Fruit fly (Drosophila melanogaster) whole organism, embryonic: ENCODE results near the gene CG11598.

ENCODE experiments used
- CG10366 ChIP-seq: fragments of 200-800 bp; sonication (Bioruptor generic); IDR thresholded peaks from 2 replicates; pipeline ENCODE4 v1.3.6; 2022; ENCODE audit warnings: missing biosample characterization, missing genetic modification characterization
- CG11093 ChIP-seq: fragments of 200-800 bp; sonication (Bioruptor generic); IDR thresholded peaks from 3 replicates; pipeline ENCODE4 v1.3.6; 2022; ENCODE audit warnings: missing biosample characterization, missing genetic modification characterization
- CG11695 ChIP-seq: fragments of 200-800 bp; sonication (Bioruptor generic); IDR thresholded peaks from 3 replicates; pipeline ENCODE4 v1.3.6; 2022; ENCODE audit warnings: missing biosample characterization, missing genetic modification characterization
- CG12769 ChIP-seq: fragments of 200-800 bp; sonication (Bioruptor generic); optimal IDR thresholded peaks from 2 replicates; lab custom pipeline; 2019; ENCODE audit warnings: missing biosample characterization, mild to moderate bottlenecking, missing genetic modification characterization, moderate library complexity
- CG14667 ChIP-seq: fragments of 200-800 bp; sonication (Bioruptor generic); IDR thresholded peaks from 2 replicates; pipeline ENCODE4 v1.3.6; 2022; ENCODE audit warnings: missing biosample characterization, missing genetic modification characterization
- CG15073 ChIP-seq: fragments of 200-800 bp; sonication (Bioruptor generic); optimal IDR thresholded peaks from 2 replicates; lab custom pipeline; 2016; ENCODE audit warnings: missing biosample characterization, missing genetic modification characterization
- CG17829 ChIP-seq: fragments of 200-800 bp; optimal IDR thresholded peaks from 2 replicates; lab custom pipeline; 2019; ENCODE audit warnings: missing biosample characterization, mild to moderate bottlenecking, missing genetic modification characterization, moderate library complexity
- CG18011 ChIP-seq: fragments of 200-800 bp; sonication (Bioruptor generic); optimal IDR thresholded peaks from 2 replicates; lab custom pipeline; 2017; ENCODE audit warnings: missing biosample characterization, missing genetic modification characterization, mild to moderate bottlenecking, moderate library complexity, missing genotype
- CG2202 ChIP-seq: fragments of 200-800 bp; sonication (Bioruptor generic); optimal IDR thresholded peaks from 2 replicates; lab custom pipeline; 2018; ENCODE audit warnings: missing biosample characterization, mild to moderate bottlenecking, missing genetic modification characterization
- CG30431 ChIP-seq: fragments of 200-800 bp; sonication (Bioruptor generic); optimal IDR thresholded peaks from 2 replicates; lab custom pipeline; 2017; ENCODE audit warnings: missing biosample characterization, missing genetic modification characterization
- CG31388 ChIP-seq: fragments of 200-800 bp; sonication (Bioruptor generic); optimal IDR thresholded peaks from 2 replicates; lab custom pipeline; 2016; ENCODE audit warnings: missing biosample characterization, missing genetic modification characterization
- CG33557 ChIP-seq: fragments of 200-800 bp; sonication (Bioruptor generic); optimal IDR thresholded peaks from 2 replicates; lab custom pipeline; 2019; ENCODE audit warnings: missing biosample characterization, mild to moderate bottlenecking, missing genetic modification characterization, moderate library complexity
- CG34224 ChIP-seq: fragments of 200-800 bp; sonication (Bioruptor generic); IDR thresholded peaks from 3 replicates; pipeline ENCODE4 v1.3.6; 2022; ENCODE audit warnings: missing biosample characterization, missing genetic modification characterization; ENCODE audit not compliant: partially characterized antibody
- CG4360 ChIP-seq: fragments of 200-800 bp; sonication (Bioruptor generic); IDR thresholded peaks from 2 replicates; pipeline ENCODE4 v1.3.6; 2022; ENCODE audit warnings: missing biosample characterization, missing genetic modification characterization
- CG4404 ChIP-seq: fragments of 200-800 bp; sonication (Bioruptor generic); IDR thresholded peaks from 2 replicates; pipeline ENCODE4 v1.3.6; 2022; ENCODE audit warnings: missing biosample characterization, missing genetic modification characterization
- CG7745 ChIP-seq: fragments of 200-800 bp; sonication (Bioruptor generic); optimal IDR thresholded peaks from 2 replicates; lab custom pipeline; 2018; ENCODE audit warnings: missing biosample characterization, mild to moderate bottlenecking, missing genetic modification characterization, moderate library complexity
- CG7786 ChIP-seq: fragments of 200-800 bp; sonication (Bioruptor generic); optimal IDR thresholded peaks from 2 replicates; lab custom pipeline; 2016; ENCODE audit warnings: missing biosample characterization, missing genetic modification characterization
- CG8281 ChIP-seq: fragments of 200-800 bp; sonication (Bioruptor generic); optimal IDR thresholded peaks from 2 replicates; lab custom pipeline; 2018; ENCODE audit warnings: missing biosample characterization, mild to moderate bottlenecking, missing genetic modification characterization, moderate library complexity
- Dip2 ChIP-seq: fragments of 200-800 bp; sonication (Bioruptor generic); IDR thresholded peaks from 2 replicates; pipeline ENCODE4 v1.3.6; 2022; ENCODE audit warnings: missing biosample characterization, missing genetic modification characterization
- Gug ChIP-seq: fragments of 200-800 bp; sonication (Bioruptor generic); IDR thresholded peaks from 4 replicates; pipeline ENCODE4 v1.3.6; 2022; ENCODE audit warnings: missing biosample characterization, missing genetic modification characterization
- HLH3B ChIP-seq: fragments of 200-800 bp; sonication (Bioruptor generic); IDR thresholded peaks from 2 replicates; pipeline ENCODE4 v1.3.6; 2022; ENCODE audit warnings: missing biosample characterization, missing genetic modification characterization
- Hr78 ChIP-seq, 2 experiments: fragments of 200-800 bp in 1 of 2; fragments of >200 bp in 1 of 2; sonication (Bioruptor generic) in 1 of 2; optimal IDR thresholded peaks; 2 replicates each; lab custom pipeline; 2017 to 2019; ENCODE audit warnings: missing biosample characterization in 2 of 2, missing genetic modification characterization in 2 of 2, mild to moderate bottlenecking in 1 of 2, moderate library complexity in 1 of 2
- Kr ChIP-seq: fragments of 200-800 bp; sonication (Bioruptor generic); optimal IDR thresholded peaks from 2 replicates; lab custom pipeline; 2017; ENCODE audit warnings: missing biosample characterization, mild to moderate bottlenecking, missing genetic modification characterization
- MTF-1 ChIP-seq: fragments of 200-800 bp; sonication (Bioruptor generic); optimal IDR thresholded peaks from 2 replicates; lab custom pipeline; 2018; ENCODE audit warnings: missing biosample characterization, mild to moderate bottlenecking, missing genetic modification characterization, borderline replicate concordance
- Max ChIP-seq: fragments of 200-800 bp; sonication (Bioruptor generic); optimal IDR thresholded peaks from 2 replicates; lab custom pipeline; 2016; ENCODE audit warnings: missing biosample characterization, mild to moderate bottlenecking, missing genetic modification characterization
- Med ChIP-seq: fragments of 200-800 bp; sonication (Bioruptor generic); peaks from one replicate; lab custom pipeline; 2016; ENCODE audit warnings: missing biosample characterization, missing genetic modification characterization, mild to moderate bottlenecking, inconsistent platforms, moderate library complexity
- Neu2 ChIP-seq: fragments of 200-800 bp; sonication (Bioruptor generic); optimal IDR thresholded peaks from 3 replicates; lab custom pipeline; 2016; ENCODE audit warnings: missing biosample characterization, missing genetic modification characterization, borderline replicate concordance
- Sry-β ChIP-seq: fragments of 200-800 bp; sonication (Bioruptor generic); optimal IDR thresholded peaks from 2 replicates; lab custom pipeline; 2018; ENCODE audit warnings: missing biosample characterization, mild to moderate bottlenecking, missing genetic modification characterization, moderate library complexity
- Xbp1 ChIP-seq: fragments of 200-800 bp; sonication (Bioruptor generic); optimal IDR thresholded peaks from 3 replicates; lab custom pipeline; 2016; ENCODE audit warnings: missing biosample characterization, mild to moderate bottlenecking, missing genetic modification characterization
- cad ChIP-seq: fragments of >200 bp; optimal IDR thresholded peaks from 2 replicates; lab custom pipeline; 2017; ENCODE audit warnings: missing biosample characterization, missing genetic modification characterization
- cg ChIP-seq: fragments of 200-800 bp; sonication (Bioruptor generic); optimal IDR thresholded peaks from 3 replicates; lab custom pipeline; 2019; ENCODE audit warnings: missing biosample characterization, mild to moderate bottlenecking, missing genetic modification characterization, moderate library complexity
- dati ChIP-seq: fragments of 200-800 bp; sonication (Bioruptor generic); IDR thresholded peaks from 2 replicates; pipeline ENCODE4 v1.3.6; 2022; ENCODE audit warnings: missing biosample characterization, missing genetic modification characterization
- dysf ChIP-seq: fragments of 200-800 bp; sonication (Bioruptor generic); IDR thresholded peaks from 3 replicates; pipeline ENCODE4 v1.3.6; 2022; ENCODE audit warnings: missing biosample characterization, missing genetic modification characterization
- ems ChIP-seq: fragments of 200-800 bp; sonication (Bioruptor generic); optimal IDR thresholded peaks from 3 replicates; lab custom pipeline; 2016; ENCODE audit warnings: missing biosample characterization, missing genetic modification characterization
- hb ChIP-seq: fragments of 200-800 bp; sonication (Bioruptor generic); IDR thresholded peaks from 3 replicates; pipeline ENCODE4 v1.3.6; 2022; ENCODE audit warnings: missing biosample characterization, missing genetic modification characterization; ENCODE audit not compliant: partially characterized antibody
- hth ChIP-seq: fragments of >200 bp; optimal IDR thresholded peaks from 2 replicates; lab custom pipeline; 2017; ENCODE audit warnings: inconsistent platforms
- insv ChIP-seq, 2 experiments: fragments of 200-800 bp; sonication (Bioruptor generic); optimal IDR thresholded peaks; 3 replicates each; lab custom pipeline; 2016 to 2018; ENCODE audit warnings: missing biosample characterization in 2 of 2, missing genetic modification characterization in 2 of 2
- kni ChIP-seq: fragments of 200-800 bp; sonication (Bioruptor generic); optimal IDR thresholded peaks from 3 replicates; lab custom pipeline; 2017; ENCODE audit warnings: mild to moderate bottlenecking, missing biosample characterization, missing genetic modification reagents, missing genetic modification characterization
- knrl ChIP-seq: fragments of 200-800 bp; sonication (Bioruptor generic); IDR thresholded peaks from 3 replicates; pipeline ENCODE4 v1.3.6; 2022; ENCODE audit warnings: missing biosample characterization, missing genetic modification characterization; ENCODE audit not compliant: partially characterized antibody
- maf-S ChIP-seq: fragments of 200-800 bp; sonication (Bioruptor generic); optimal IDR thresholded peaks from 2 replicates; lab custom pipeline; 2016; ENCODE audit warnings: missing biosample characterization, missing genetic modification characterization
- oc ChIP-seq: fragments of 200-800 bp; sonication (Bioruptor generic); optimal IDR thresholded peaks from 2 replicates; lab custom pipeline; 2018; ENCODE audit warnings: missing biosample characterization, mild to moderate bottlenecking, missing genetic modification characterization, moderate library complexity
- onecut ChIP-seq: fragments of 200-800 bp; sonication (Bioruptor generic); IDR thresholded peaks from 2 replicates; pipeline ENCODE4 v1.3.6; 2022; ENCODE audit warnings: missing biosample characterization, missing genetic modification characterization
- phol ChIP-seq: fragments of 200-800 bp; sonication (Bioruptor generic); optimal IDR thresholded peaks from 3 replicates; lab custom pipeline; 2018; ENCODE audit warnings: missing biosample characterization, mild to moderate bottlenecking, missing genetic modification characterization, moderate library complexity
- pros ChIP-seq: fragments of 200-800 bp; sonication (Bioruptor generic); optimal IDR thresholded peaks from 3 replicates; lab custom pipeline; 2019; ENCODE audit warnings: missing biosample characterization, mild to moderate bottlenecking, missing genetic modification characterization, moderate library complexity
- sd ChIP-seq: fragments of 200-800 bp; sonication (Bioruptor generic); optimal IDR thresholded peaks from 3 replicates; lab custom pipeline; 2018; ENCODE audit warnings: missing biosample characterization, mild to moderate bottlenecking, missing genetic modification characterization, moderate library complexity
- tx ChIP-seq: fragments of 200-800 bp; sonication (Bioruptor generic); optimal IDR thresholded peaks from 2 replicates; lab custom pipeline; 2016; ENCODE audit warnings: missing biosample characterization, missing genetic modification characterization
- vvl ChIP-seq: fragments of 200-800 bp; sonication (Bioruptor generic); IDR thresholded peaks from 2 replicates; pipeline ENCODE4 v1.3.6; 2022; ENCODE audit warnings: missing biosample characterization, missing genetic modification characterization
- zen ChIP-seq: fragments of 200-800 bp; sonication (Bioruptor generic); optimal IDR thresholded peaks from 3 replicates; lab custom pipeline; 2018; ENCODE audit warnings: missing biosample characterization, mild to moderate bottlenecking, missing genetic modification characterization, moderate library complexity

Gene CG11598

DNA sequence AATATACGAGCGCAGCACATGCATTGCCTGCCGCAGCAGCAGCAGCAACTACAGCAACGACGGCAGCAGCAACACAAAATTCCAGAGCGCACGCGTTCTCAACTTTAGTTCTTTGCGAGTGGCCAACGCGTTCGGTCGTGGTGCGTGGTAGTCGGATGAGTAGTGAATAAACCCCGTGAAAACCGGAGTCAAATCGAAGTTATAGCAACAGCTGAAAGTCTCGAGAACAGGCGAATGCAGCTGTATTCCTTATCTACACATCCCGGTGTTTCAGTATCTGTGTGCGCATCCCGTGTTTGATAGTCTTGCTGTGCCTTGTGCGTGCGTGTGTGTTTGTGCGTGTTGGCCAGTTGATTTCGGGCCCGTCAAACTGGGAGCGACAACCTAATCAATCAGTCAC, 13.2 kb downstream of the CG11598 start, which contains the start of gene Dtg (continued):
- TF ChIP-seq phol (tag; lab: Kevin White, UChicago) (no peak), dati (GFP tag; lab: Robert Waterston, UW) (no peak), maf-S (GFP tag; lab: Kevin White, UChicago) (no peak), Xbp1 (no peak), CG7786 (GFP tag; lab: Kevin White, UChicago) (no peak), knrl (GFP tag; lab: Robert Waterston, UW) (no peak), Dip2 (no peak), CG31388 (no peak), CG15073 (GFP tag; lab: Kevin White, UChicago) (no peak), Neu2 (GFP tag; lab: Kevin White, UChicago) (no peak), tx (GFP tag; lab: Kevin White, UChicago) (no peak), CG30431 (GFP tag; lab: Kevin White, UChicago) (no peak), CG4404 (GFP tag; lab: Robert Waterston, UW) (no peak), CG18011 (no peak), insv (GFP tag; optimal IDR thresholded peaks at IDR 0.05; lab: Kevin White, UChicago) (peak in 1 of 2 experiments; percentile 0), cad (GFP tag; lab: Kevin White, UChicago) (no peak), CG14667 (GFP tag; lab: Robert Waterston, UW) (no peak), MTF-1 (peak; percentile 31), hb (GFP tag; lab: Robert Waterston, UW) (no peak), CG4360 (GFP tag; lab: Robert Waterston, UW) (no peak; the same call in 1 of the 2 replicates), dysf (GFP tag; lab: Robert Waterston, UW) (no peak), Gug (no peak), CG10366 (GFP tag; lab: Robert Waterston, UW) (no peak), ems (GFP tag; lab: Kevin White, UChicago) (no peak), CG34224 (GFP tag; lab: Robert Waterston, UW) (no peak)

DNA sequence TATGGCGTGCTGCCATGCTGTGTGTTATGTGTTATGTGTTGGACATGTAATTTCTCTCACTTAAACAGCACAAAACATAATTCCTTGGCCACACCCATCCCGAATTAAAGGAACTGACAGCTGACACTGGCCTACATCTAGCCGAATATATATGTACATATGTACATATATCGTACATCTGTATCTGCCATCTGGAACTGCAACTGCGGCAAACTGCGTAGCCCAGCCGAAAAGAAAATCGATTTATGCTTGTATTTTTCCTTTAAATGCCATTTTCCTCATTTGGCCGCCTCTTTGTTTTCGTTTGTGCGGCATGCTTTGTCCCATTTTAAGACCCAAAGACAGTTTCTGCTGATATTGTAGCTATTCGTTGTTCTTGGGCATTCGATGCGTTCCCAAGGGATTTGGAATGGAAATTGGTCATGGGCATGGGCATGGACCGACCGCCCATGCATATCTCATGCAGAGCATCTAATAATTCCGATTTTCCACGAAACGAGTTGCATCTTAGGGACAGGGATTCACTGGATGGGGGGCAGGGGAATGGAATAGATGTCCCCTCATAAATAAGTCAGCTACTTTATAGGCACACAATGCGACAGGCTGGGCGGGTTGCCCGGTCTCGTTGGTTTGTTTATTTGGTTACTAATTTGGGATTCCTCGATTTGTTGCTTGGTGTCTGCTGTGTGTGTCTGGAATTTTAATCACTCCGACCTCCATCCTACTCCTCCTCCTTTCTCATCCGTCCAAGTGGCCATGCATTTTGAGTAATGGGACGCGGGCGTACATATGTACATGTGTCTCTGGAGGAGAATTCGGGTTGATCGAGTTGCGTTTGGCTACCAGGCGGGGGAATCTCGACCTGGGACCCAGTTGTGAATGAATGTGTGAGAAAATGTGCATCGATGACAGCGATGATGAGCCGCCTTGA, 14.6 kb downstream of the CG11598 start:
- no peak for TF ChIP-seq CG11093 (GFP tag; lab: Robert Waterston, UW)
- TF ChIP-seq CG7745 (tag; lab: Kevin White, UChicago), result peak; percentile 58
- TF ChIP-seq CG11695 (GFP tag; lab: Robert Waterston, UW), result no peak
- TF ChIP-seq Hr78 (GFP tag; optimal IDR thresholded peaks at IDR 0.05; lab: Kevin White, UChicago), result peak in 1 of 2 experiments; percentile 42
- peak; percentile 2 for TF ChIP-seq CG17829 (tag; lab: Kevin White, UChicago)
- no peak for TF ChIP-seq Sry-β (GFP tag; lab: Kevin White, UChicago)
- TF ChIP-seq Max (GFP tag; lab: Kevin White, UChicago), result no peak
- no peak for TF ChIP-seq CG2202
- TF ChIP-seq CG33557 (GFP tag; lab: Kevin White, UChicago), result peak; percentile 3
- peak; percentile 93 for TF ChIP-seq sd (tag; lab: Kevin White, UChicago)
- peak; percentile 40 for TF ChIP-seq Med (GFP tag; lab: Kevin White, UChicago)
- TF ChIP-seq onecut, result no peak
- TF ChIP-seq Kr (GFP tag; lab: Kevin White, UChicago), result peak; percentile 1
- no peak for TF ChIP-seq Neu2 (GFP tag; lab: Kevin White, UChicago)
- TF ChIP-seq pros, result peak; percentile 75
- peak; percentile 63 for TF ChIP-seq zen (tag; lab: Kevin White, UChicago)
- TF ChIP-seq vvl (GFP tag; lab: Robert Waterston, UW), result peak; percentile 66; the same call in 1 of the 2 replicates
- no peak for TF ChIP-seq CG8281 (tag; lab: Kevin White, UChicago)
- no peak for TF ChIP-seq HLH3B
- peak; percentile 94 for TF ChIP-seq kni (GFP tag; lab: Kevin White, UChicago)
- TF ChIP-seq CG12769, result peak; percentile 30
- peak; percentile 10 for TF ChIP-seq cg (GFP tag; lab: Kevin White, UChicago)
- TF ChIP-seq oc, result peak; percentile 35
- TF ChIP-seq hth, result peak; percentile 79
